Worm (Caenorhabditis elegans) whole organism, L4/young adult: ENCODE data around the gene ZK816.3.

ENCODE experiments used
- W03F9.2 ChIP-seq: fragments of 150-350 bp; optimal IDR thresholded peaks from 2 replicates; lab custom pipeline; 2014; ENCODE audit warnings: missing biosample characterization, missing genetic modification characterization
- him-1 ChIP-seq: sonication (generic microtip); optimal IDR thresholded peaks from 2 replicates; lab custom pipeline; 2016; ENCODE audit warnings: missing genotype, missing genetic modification reagents, missing genetic modification characterization, missing compliant biosample characterization

ce11 chrX:3313939-3314338 is 34.3 kb upstream of the ZK816.3 start:
- TF ChIP-seq W03F9.2 (tag; lab: Kevin White, UChicago) (no peak), him-1 (tag; lab: Kevin White, UChicago) (no peak)
